Fruit fly (Drosophila melanogaster): Measurements from ENCODE around the gene CG11768.

DNA sequence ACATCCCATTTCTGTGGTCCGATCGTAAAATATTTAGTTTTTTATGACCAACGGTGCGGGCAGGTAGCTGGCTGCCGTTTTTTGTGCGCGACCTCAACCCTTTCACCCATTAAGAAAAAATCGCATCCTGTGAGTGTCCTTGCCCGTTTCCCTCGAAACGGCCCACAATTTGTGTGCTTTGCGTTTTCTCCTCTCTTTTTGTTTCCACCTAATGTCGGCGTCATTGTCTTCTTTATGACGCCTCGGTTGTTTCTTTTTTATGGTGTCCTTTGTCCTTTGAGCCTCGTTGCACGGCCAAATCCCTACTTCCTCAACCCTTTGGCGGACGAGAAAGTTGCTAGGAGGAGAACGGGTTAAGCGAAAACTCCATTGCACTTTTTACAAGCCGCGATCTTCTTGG is 66.8 kb downstream of the CG11768 start:
- TF ChIP-seq Myc (optimal IDR thresholded peaks at IDR 0.05) (no peak), OdsH (GFP tag; optimal IDR thresholded peaks at IDR 0.05) (no peak), foxo (GFP tag; optimal IDR thresholded peaks at IDR 0.05) (no peak), Sp1 (GFP tag; optimal IDR thresholded peaks at IDR 0.05) (no peak), lola (GFP tag; optimal IDR thresholded peaks at IDR 0.05) (no peak), fru (GFP tag; optimal IDR thresholded peaks at IDR 0.05) (no peak), brk (GFP tag; optimal IDR thresholded peaks at IDR 0.05) (no peak), usp (GFP tag; optimal IDR thresholded peaks at IDR 0.05) (no peak), HLH106 (tag; optimal IDR thresholded peaks at IDR 0.05) (no peak), pan (optimal IDR thresholded peaks at IDR 0.05) (no peak), dl (GFP tag; optimal IDR thresholded peaks at IDR 0.05; ENCODE audit: insufficient read depth in 1 of 2, partially characterized antibody in 2 of 2) (no peak), h (GFP tag; optimal IDR thresholded peaks at IDR 0.05) (no peak), dmrt93B (GFP tag; optimal IDR thresholded peaks at IDR 0.05) (no peak)

Measured in whole organism, wandering third instar larva.